Worm (Caenorhabditis elegans) whole organism, L2 larva: ENCODE results near the gene R160.5.

ENCODE experiments used
- nhr-12 ChIP-seq: fragments of 150-350 bp; optimal IDR thresholded peaks from 2 replicates; lab custom pipeline; 2014; ENCODE audit warnings: missing biosample characterization, missing genetic modification characterization
- snpc-4 ChIP-seq: fragments of 150-350 bp; optimal IDR thresholded peaks from 2 replicates; lab custom pipeline; 2014; ENCODE audit warnings: missing biosample characterization, missing genetic modification characterization

DNA sequence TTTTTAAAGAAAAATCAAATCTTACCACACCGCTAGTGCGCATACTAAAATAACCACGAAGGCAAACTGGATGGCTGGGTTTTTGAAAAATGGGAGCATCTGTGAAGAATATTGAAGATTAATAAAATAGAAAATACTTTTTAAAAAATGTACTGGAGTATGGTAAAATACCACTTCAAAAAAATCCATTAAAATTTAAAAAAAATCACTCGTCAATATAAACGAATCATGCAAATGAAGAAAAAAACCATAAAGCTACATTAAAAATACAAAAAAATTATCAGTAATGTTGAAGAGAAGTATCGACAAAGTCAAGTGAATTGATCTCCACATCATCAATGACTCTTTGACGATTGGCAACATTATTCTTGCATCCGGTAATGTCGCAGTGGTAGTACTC, at the start of gene R160.5:
- TF ChIP-seq nhr-12 (tag; lab: Kevin White, UChicago) (no peak), snpc-4 (no peak)
